Fruit fly (Drosophila melanogaster) whole organism, embryonic: ENCODE data around the gene grsm.

Source experiments
- Abd-B ChIP-seq: fragments of 200-800 bp; sonication (Bioruptor generic); optimal IDR thresholded peaks from 2 replicates; lab custom pipeline; 2018; ENCODE audit warnings: missing biosample characterization, mild to moderate bottlenecking, missing genetic modification characterization, moderate library complexity
- Atf3 ChIP-seq: fragments of 200-800 bp; sonication (Bioruptor generic); optimal IDR thresholded peaks from 3 replicates; lab custom pipeline; 2016; ENCODE audit warnings: missing biosample characterization, missing genetic modification characterization
- CG10366 ChIP-seq: fragments of 200-800 bp; sonication (Bioruptor generic); IDR thresholded peaks from 2 replicates; pipeline ENCODE4 v1.3.6; 2022; ENCODE audit warnings: missing biosample characterization, missing genetic modification characterization
- CG10565 ChIP-seq: fragments of 200-800 bp; sonication (Bioruptor generic); optimal IDR thresholded peaks from 3 replicates; lab custom pipeline; 2016; ENCODE audit warnings: missing biosample characterization, mild to moderate bottlenecking, missing genetic modification characterization
- CG10654 ChIP-seq: fragments of 200-800 bp; sonication (Bioruptor generic); optimal IDR thresholded peaks from 2 replicates; lab custom pipeline; 2016; ENCODE audit warnings: missing biosample characterization, missing genetic modification characterization
- CG11093 ChIP-seq: fragments of 200-800 bp; sonication (Bioruptor generic); IDR thresholded peaks from 3 replicates; pipeline ENCODE4 v1.3.6; 2022; ENCODE audit warnings: missing biosample characterization, missing genetic modification characterization
- CG12659 ChIP-seq: fragments of 200-800 bp; sonication (Bioruptor generic); optimal IDR thresholded peaks from 3 replicates; lab custom pipeline; 2017; ENCODE audit warnings: mild to moderate bottlenecking, missing biosample characterization, missing genetic modification reagents, missing genetic modification characterization
- CG14667 ChIP-seq: fragments of 200-800 bp; sonication (Bioruptor generic); IDR thresholded peaks from 2 replicates; pipeline ENCODE4 v1.3.6; 2022; ENCODE audit warnings: missing biosample characterization, missing genetic modification characterization
- CG1647 ChIP-seq: fragments of 200-800 bp; sonication (Bioruptor generic); optimal IDR thresholded peaks from 3 replicates; lab custom pipeline; 2016; ENCODE audit warnings: missing biosample characterization, missing genetic modification characterization
- CG17328 ChIP-seq: fragments of 200-800 bp; sonication (Bioruptor generic); IDR thresholded peaks from 2 replicates; pipeline ENCODE4 v1.3.6; 2022; ENCODE audit warnings: missing biosample characterization, missing genetic modification characterization
- CG17912 ChIP-seq: fragments of 200-800 bp; sonication (Bioruptor generic); optimal IDR thresholded peaks from 2 replicates; lab custom pipeline; 2018; ENCODE audit warnings: missing biosample characterization, mild to moderate bottlenecking, missing genetic modification characterization
- CG2712 ChIP-seq: fragments of 200-800 bp; optimal IDR thresholded peaks from 3 replicates; lab custom pipeline; 2019; ENCODE audit warnings: missing biosample characterization, mild to moderate bottlenecking, missing genetic modification characterization, moderate library complexity
- CG30020 ChIP-seq: fragments of 200-800 bp; optimal IDR thresholded peaks from 2 replicates; lab custom pipeline; 2019; ENCODE audit warnings: missing biosample characterization, mild to moderate bottlenecking, missing genetic modification characterization, moderate library complexity
- CG31224 ChIP-seq: fragments of 200-800 bp; sonication (Bioruptor generic); IDR thresholded peaks from 2 replicates; pipeline ENCODE4 v1.3.6; 2022; ENCODE audit warnings: missing biosample characterization, missing genetic modification characterization
- CG32772 ChIP-seq: fragments of 200-800 bp; sonication (Bioruptor generic); IDR thresholded peaks from 2 replicates; pipeline ENCODE4 v1.3.6; 2022; ENCODE audit warnings: missing biosample characterization, missing genetic modification characterization
- CG42726 ChIP-seq: fragments of 200-800 bp; sonication (Bioruptor generic); IDR thresholded peaks from 2 replicates; pipeline ENCODE4 v1.3.6; 2022; ENCODE audit warnings: missing biosample characterization, missing genetic modification characterization; ENCODE audit not compliant: partially characterized antibody
- CG4707 ChIP-seq: fragments of 200-800 bp; sonication (Bioruptor generic); optimal IDR thresholded peaks from 2 replicates; lab custom pipeline; 2018; ENCODE audit warnings: missing biosample characterization, mild to moderate bottlenecking, missing genetic modification characterization, moderate library complexity
- CG6765 ChIP-seq: fragments of 200-800 bp; sonication (Bioruptor generic); optimal IDR thresholded peaks from 3 replicates; lab custom pipeline; 2017; ENCODE audit warnings: missing biosample characterization, mild to moderate bottlenecking, missing genetic modification characterization
- CG7357 ChIP-seq: fragments of 200-800 bp; sonication (Bioruptor generic); IDR thresholded peaks from 3 replicates; pipeline ENCODE4 v1.3.6; 2022; ENCODE audit warnings: missing biosample characterization, missing genetic modification characterization
- CG8388 ChIP-seq: fragments of 200-800 bp; sonication (Bioruptor generic); optimal IDR thresholded peaks from 2 replicates; lab custom pipeline; 2019; ENCODE audit warnings: missing biosample characterization, mild to moderate bottlenecking, missing genetic modification characterization, moderate library complexity
- CG8924 ChIP-seq: fragments of 200-800 bp; optimal IDR thresholded peaks from 3 replicates; lab custom pipeline; 2019; ENCODE audit warnings: missing biosample characterization, mild to moderate bottlenecking, missing genetic modification characterization, moderate library complexity
- CG9215 ChIP-seq: fragments of 200-800 bp; sonication (Bioruptor generic); IDR thresholded peaks from 2 replicates; pipeline ENCODE4 v1.3.6; 2022; ENCODE audit warnings: missing biosample characterization, missing genetic modification characterization
- Dad ChIP-seq: fragments of 200-800 bp; sonication (Bioruptor generic); optimal IDR thresholded peaks from 3 replicates; lab custom pipeline; 2016; ENCODE audit warnings: missing biosample characterization, missing genetic modification characterization
- ERR ChIP-seq: fragments of 200-800 bp; sonication (Bioruptor generic); optimal IDR thresholded peaks from 2 replicates; lab custom pipeline; 2016; ENCODE audit warnings: missing biosample characterization, missing genetic modification characterization
- HHEX ChIP-seq: fragments of 200-800 bp; sonication (Bioruptor generic); optimal IDR thresholded peaks from 3 replicates; lab custom pipeline; 2017; ENCODE audit warnings: missing biosample characterization, mild to moderate bottlenecking, missing genetic modification characterization, missing genetic modification reagents
- HLH4C ChIP-seq: fragments of 200-800 bp; sonication (Bioruptor generic); IDR thresholded peaks from 3 replicates; pipeline ENCODE4 v1.3.6; 2022; ENCODE audit warnings: missing biosample characterization, missing genetic modification characterization; ENCODE audit not compliant: partially characterized antibody
- Hey ChIP-seq: fragments of 200-800 bp; sonication (Bioruptor generic); optimal IDR thresholded peaks from 3 replicates; lab custom pipeline; 2018; ENCODE audit warnings: missing biosample characterization, mild to moderate bottlenecking, missing genetic modification characterization
- Hmr ChIP-seq: fragments of 200-800 bp; sonication (Bioruptor generic); optimal IDR thresholded peaks from 3 replicates; lab custom pipeline; 2017; ENCODE audit warnings: mild to moderate bottlenecking, missing biosample characterization, missing genetic modification reagents, missing genetic modification characterization
- Jarid2 ChIP-seq: fragments of 200-800 bp; sonication (Bioruptor generic); optimal IDR thresholded peaks from 3 replicates; lab custom pipeline; 2017; ENCODE audit warnings: mild to moderate bottlenecking, missing biosample characterization, missing genetic modification reagents, missing genetic modification characterization
- Max ChIP-seq: fragments of 200-800 bp; sonication (Bioruptor generic); optimal IDR thresholded peaks from 2 replicates; lab custom pipeline; 2016; ENCODE audit warnings: missing biosample characterization, mild to moderate bottlenecking, missing genetic modification characterization
- Mrtf ChIP-seq: fragments of 200-800 bp; sonication (Bioruptor generic); IDR thresholded peaks from 3 replicates; pipeline ENCODE4 v1.3.6; 2022; ENCODE audit warnings: missing biosample characterization, missing genetic modification characterization
- Neu2 ChIP-seq: fragments of 200-800 bp; sonication (Bioruptor generic); optimal IDR thresholded peaks from 3 replicates; lab custom pipeline; 2016; ENCODE audit warnings: missing biosample characterization, missing genetic modification characterization, borderline replicate concordance
- Xrp1 ChIP-seq: fragments of 200-800 bp; sonication (Bioruptor generic); IDR thresholded peaks from 2 replicates; pipeline ENCODE4 v1.3.6; 2022; ENCODE audit warnings: missing biosample characterization, missing genetic modification characterization
- croc ChIP-seq: fragments of 200-800 bp; sonication (Bioruptor generic); conservative IDR thresholded peaks from 3 replicates; pipeline ENCODE4 v1.3.6; 2022; ENCODE audit warnings: missing biosample characterization, missing genetic modification characterization
- en ChIP-seq: fragments of 200-800 bp; sonication (Bioruptor generic); optimal IDR thresholded peaks from 2 replicates; lab custom pipeline; 2016; ENCODE audit warnings: missing biosample characterization, missing genetic modification characterization
- fd96Cb ChIP-seq: fragments of 200-800 bp; sonication (Bioruptor generic); optimal IDR thresholded peaks from 2 replicates; lab custom pipeline; 2018; ENCODE audit warnings: missing biosample characterization, mild to moderate bottlenecking, missing genetic modification characterization, moderate library complexity
- hb ChIP-seq: fragments of 200-800 bp; sonication (Bioruptor generic); IDR thresholded peaks from 3 replicates; pipeline ENCODE4 v1.3.6; 2022; ENCODE audit warnings: missing biosample characterization, missing genetic modification characterization; ENCODE audit not compliant: partially characterized antibody
- ind ChIP-seq: fragments of 200-800 bp; sonication (Bioruptor generic); optimal IDR thresholded peaks from 3 replicates; lab custom pipeline; 2016; ENCODE audit warnings: missing biosample characterization, missing genetic modification characterization
- inv ChIP-seq: fragments of 200-800 bp; sonication (Bioruptor generic); IDR thresholded peaks from 2 replicates; pipeline ENCODE4 v1.3.6; 2022; ENCODE audit warnings: missing biosample characterization, missing genetic modification characterization; ENCODE audit not compliant: partially characterized antibody
- jumu ChIP-seq: fragments of 200-800 bp; sonication (Bioruptor generic); optimal IDR thresholded peaks from 3 replicates; lab custom pipeline; 2016; ENCODE audit warnings: missing biosample characterization, missing genetic modification characterization
- maf-S ChIP-seq: fragments of 200-800 bp; sonication (Bioruptor generic); optimal IDR thresholded peaks from 2 replicates; lab custom pipeline; 2016; ENCODE audit warnings: missing biosample characterization, missing genetic modification characterization
- ranshi ChIP-seq: fragments of 200-800 bp; sonication (Bioruptor generic); IDR thresholded peaks from 2 replicates; pipeline ENCODE4 v1.3.6; 2022; ENCODE audit warnings: missing biosample characterization, missing genetic modification characterization
- repo ChIP-seq: fragments of 200-800 bp; sonication (Bioruptor generic); optimal IDR thresholded peaks from 2 replicates; lab custom pipeline; 2016; ENCODE audit warnings: missing biosample characterization, missing genetic modification characterization
- slp2 ChIP-seq: fragments of 200-800 bp; sonication (Bioruptor generic); optimal IDR thresholded peaks from 2 replicates; lab custom pipeline; 2016; ENCODE audit warnings: missing biosample characterization, missing genetic modification characterization
- trh ChIP-seq: fragments of 200-800 bp; sonication (Bioruptor generic); optimal IDR thresholded peaks from 2 replicates; lab custom pipeline; 2016; ENCODE audit warnings: missing biosample characterization, missing genetic modification characterization
- unpg ChIP-seq: fragments of 200-800 bp; sonication (Bioruptor generic); optimal IDR thresholded peaks from 3 replicates; lab custom pipeline; 2018; ENCODE audit warnings: missing biosample characterization, mild to moderate bottlenecking, missing genetic modification characterization, moderate library complexity
- usp ChIP-seq: fragments of >200 bp; optimal IDR thresholded peaks from 2 replicates; lab custom pipeline; 2017; ENCODE audit warnings: missing biosample characterization, missing genetic modification characterization
- wdn ChIP-seq: fragments of 200-800 bp; sonication (Bioruptor generic); IDR thresholded peaks from 2 replicates; pipeline ENCODE4 v1.3.6; 2022; ENCODE audit warnings: missing biosample characterization, missing genetic modification characterization
- wor ChIP-seq: fragments of 200-800 bp; sonication (Bioruptor generic); IDR thresholded peaks from 2 replicates; pipeline ENCODE4 v1.3.6; 2022; ENCODE audit warnings: missing biosample characterization, missing genetic modification characterization

Gene grsm

DNA sequence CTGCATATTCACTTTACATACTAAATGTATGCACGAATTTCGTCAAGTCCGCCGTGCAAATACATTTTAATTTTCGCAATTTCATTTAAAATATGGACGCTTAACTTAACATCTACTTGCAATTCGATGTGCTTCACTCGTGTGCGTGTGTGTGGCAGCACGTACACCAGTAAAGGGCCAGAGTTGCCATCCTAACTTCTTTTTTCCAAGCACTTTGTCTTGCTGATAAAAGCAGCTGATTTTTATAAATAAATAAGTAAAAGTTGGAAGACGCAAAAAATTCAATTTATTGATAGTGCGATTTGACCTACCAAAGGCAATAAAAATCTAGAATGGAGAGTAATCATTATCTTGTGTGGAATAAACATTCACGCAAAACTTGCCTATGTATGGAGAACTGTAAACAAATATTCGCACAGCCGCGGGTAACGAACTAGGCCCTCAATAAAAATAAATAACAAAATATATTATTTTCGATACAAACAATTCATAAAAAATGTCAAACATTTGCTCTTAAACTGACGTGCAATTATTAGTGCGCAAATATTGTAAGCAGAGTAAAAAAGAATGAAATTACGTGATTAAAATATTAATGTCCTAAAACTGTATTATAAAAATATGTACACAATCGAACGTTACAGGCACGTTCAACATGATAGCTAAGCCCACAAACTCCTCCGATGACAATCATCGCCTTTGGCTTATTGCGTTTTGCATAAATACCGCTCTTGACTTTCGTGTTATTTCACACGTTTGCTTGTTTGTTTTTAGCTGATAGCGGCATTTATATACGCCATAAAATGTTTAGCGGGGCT is 14.9 kb upstream of the grsm start (continued):
- TF ChIP-seq Atf3 (GFP tag; lab: Kevin White, UChicago) (no peak), CG17328 (GFP tag; lab: Robert Waterston, UW) (peak; percentile 57; the same call in 1 of the 2 replicates), usp (GFP tag; lab: Kevin White, UChicago) (no peak), CG8388 (GFP tag; lab: Kevin White, UChicago) (peak; percentile 35), trh (GFP tag; lab: Kevin White, UChicago) (no peak), CG14667 (GFP tag; lab: Robert Waterston, UW) (peak; percentile 35; the same call in 1 of the 2 replicates), HHEX (GFP tag; lab: Kevin White, UChicago) (peak; percentile 71), Hey (no peak), CG7357 (GFP tag; lab: Robert Waterston, UW) (peak; percentile 53; the same call in 1 of the 3 replicates), CG31224 (peak; percentile 63), fd96Cb (tag; lab: Kevin White, UChicago) (peak; percentile 60), unpg (GFP tag; lab: Kevin White, UChicago) (peak; percentile 70), Jarid2 (GFP tag; lab: Kevin White, UChicago) (no peak), hb (no peak), jumu (no peak), Xrp1 (GFP tag; lab: Robert Waterston, UW) (peak; percentile 58; the same call in 1 of the 2 replicates), CG8924 (peak; percentile 60), CG11093 (GFP tag; lab: Robert Waterston, UW) (no peak), slp2 (GFP tag; lab: Kevin White, UChicago) (no peak), HLH4C (no peak), CG17912 (GFP tag; lab: Kevin White, UChicago) (no peak), CG30020 (tag; lab: Kevin White, UChicago) (peak; percentile 24), CG10565 (GFP tag; lab: Kevin White, UChicago) (peak; percentile 16), maf-S (GFP tag; lab: Kevin White, UChicago) (no peak), CG2712 (tag; lab: Kevin White, UChicago) (peak; percentile 63), CG4707 (GFP tag; lab: Kevin White, UChicago) (peak; percentile 13), inv (GFP tag; lab: Robert Waterston, UW) (no peak), CG1647 (GFP tag; lab: Kevin White, UChicago) (no peak), CG10366 (GFP tag; lab: Robert Waterston, UW) (peak; percentile 67), Neu2 (no peak), wdn (GFP tag; lab: Robert Waterston, UW) (peak; percentile 53; the same call in 1 of the 2 replicates), Max (GFP tag; lab: Kevin White, UChicago) (peak; percentile 47), Mrtf (GFP tag; lab: Robert Waterston, UW) (peak; percentile 50; the same call in 1 of the 3 replicates), CG42726 (GFP tag; lab: Robert Waterston, UW) (no peak), CG10654 (peak; percentile 10), ind (GFP tag; lab: Kevin White, UChicago) (peak; percentile 65), CG12659 (GFP tag; lab: Kevin White, UChicago) (peak; percentile 84), CG6765 (GFP tag; lab: Kevin White, UChicago) (peak; percentile 78), Dad (GFP tag; lab: Kevin White, UChicago) (no peak), croc (GFP tag; lab: Robert Waterston, UW) (no peak; the same call in 1 of the 3 replicates), en (GFP tag; lab: Kevin White, UChicago) (no peak), Hmr (GFP tag; lab: Kevin White, UChicago) (peak; percentile 84), CG32772 (GFP tag; lab: Robert Waterston, UW) (peak; percentile 66), Abd-B (GFP tag; lab: Kevin White, UChicago) (peak; percentile 67), ERR (GFP tag; lab: Kevin White, UChicago) (no peak), ranshi (GFP tag; lab: Robert Waterston, UW) (peak; percentile 58; the same call in 1 of the 2 replicates), repo (no peak), wor (peak; percentile 41), CG9215 (GFP tag; lab: Robert Waterston, UW) (peak; percentile 68)
